Worm (Caenorhabditis elegans) whole organism, L2 larva: Measurements from ENCODE around the gene ceh-28.

Experiments used
- C34F6.9 ChIP-seq: fragments of 150-350 bp; optimal IDR thresholded peaks from 2 replicates; lab custom pipeline; 2014; ENCODE audit warnings: missing biosample characterization, missing genetic modification characterization
- F13H6.1 ChIP-seq: sonication (generic microtip); optimal IDR thresholded peaks from 2 replicates; lab custom pipeline; 2016; ENCODE audit warnings: missing genetic modification characterization, missing compliant biosample characterization
- Y55F3AM.14 ChIP-seq: fragments of 200-800 bp; sonication (Bioruptor generic); optimal IDR thresholded peaks from 2 replicates; lab custom pipeline; 2018; ENCODE audit warnings: mild to moderate bottlenecking, missing genetic modification characterization, missing compliant biosample characterization
- ZK546.5 ChIP-seq: sonication (generic microtip); optimal IDR thresholded peaks from 2 replicates; lab custom pipeline; 2017; ENCODE audit warnings: missing biosample characterization, missing genetic modification characterization
- alr-1 ChIP-seq: fragments of 150-350 bp; optimal IDR thresholded peaks from 2 replicates; lab custom pipeline; 2014; ENCODE audit warnings: missing biosample characterization, missing genetic modification characterization
- blmp-1 ChIP-seq: sonication (generic microtip); optimal IDR thresholded peaks from 2 replicates; lab custom pipeline; 2017; ENCODE audit warnings: missing genetic modification characterization, mild to moderate bottlenecking, missing compliant biosample characterization, antibody characterized with exemption, moderate library complexity; ENCODE audit not compliant: insufficient read depth
- crh-2 ChIP-seq: sonication (generic microtip); optimal IDR thresholded peaks from 2 replicates; lab custom pipeline; 2017; ENCODE audit warnings: missing biosample characterization, missing genetic modification characterization
- egl-27 ChIP-seq: sonication (generic microtip); optimal IDR thresholded peaks from 3 replicates; lab custom pipeline; 2017; ENCODE audit warnings: missing biosample characterization, missing genetic modification reagents, missing genetic modification characterization
- elt-1 ChIP-seq: fragments of 150-350 bp; optimal IDR thresholded peaks from 2 replicates; lab custom pipeline; 2014; ENCODE audit warnings: missing biosample characterization, missing genetic modification characterization
- fos-1 ChIP-seq: fragments of 150-350 bp; optimal IDR thresholded peaks from 2 replicates; lab custom pipeline; 2014; ENCODE audit warnings: missing biosample characterization, missing genetic modification characterization
- gmeb-1 ChIP-seq: fragments of 150-350 bp; optimal IDR thresholded peaks from 2 replicates; lab custom pipeline; 2014; ENCODE audit warnings: missing biosample characterization, missing genetic modification characterization
- lin-13 ChIP-seq: fragments of 150-350 bp; optimal IDR thresholded peaks from 2 replicates; lab custom pipeline; 2014; ENCODE audit warnings: missing biosample characterization, missing genetic modification reagents, missing genetic modification characterization
- lin-39 ChIP-seq: fragments of 150-350 bp; optimal IDR thresholded peaks from 2 replicates; lab custom pipeline; 2014; ENCODE audit warnings: missing biosample characterization, missing genetic modification reagents, missing genetic modification characterization
- lsy-2 ChIP-seq, 2 experiments: fragments of 150-350 bp in 1 of 2; sonication (generic microtip) in 1 of 2; optimal IDR thresholded peaks; 2 replicates each; lab custom pipeline; 2014 to 2017; ENCODE audit warnings: missing biosample characterization in 2 of 2, missing genetic modification characterization in 2 of 2
- mbf-1 ChIP-seq: sonication (generic microtip); optimal IDR thresholded peaks from 2 replicates; lab custom pipeline; 2017; ENCODE audit warnings: missing biosample characterization, missing genetic modification characterization
- mdl-1 ChIP-seq, 2 experiments: fragments of 150-350 bp in 1 of 2; sonication (generic microtip) in 1 of 2; optimal IDR thresholded peaks; 2 replicates each; lab custom pipeline; 2017; ENCODE audit warnings: missing biosample characterization in 2 of 2, missing genetic modification characterization in 2 of 2
- nhr-11 ChIP-seq: fragments of 150-350 bp; optimal IDR thresholded peaks from 2 replicates; lab custom pipeline; 2014; ENCODE audit warnings: missing biosample characterization, missing genetic modification characterization
- nhr-12 ChIP-seq: fragments of 150-350 bp; optimal IDR thresholded peaks from 2 replicates; lab custom pipeline; 2014; ENCODE audit warnings: missing biosample characterization, missing genetic modification characterization
- nhr-129 ChIP-seq: fragments of 150-350 bp; optimal IDR thresholded peaks from 2 replicates; lab custom pipeline; 2014; ENCODE audit warnings: missing biosample characterization, missing genetic modification characterization
- nhr-21 ChIP-seq: fragments of 150-350 bp; optimal IDR thresholded peaks from 2 replicates; lab custom pipeline; 2014; ENCODE audit warnings: missing biosample characterization, missing genetic modification characterization
- nhr-23 ChIP-seq: fragments of 150-350 bp; optimal IDR thresholded peaks from 2 replicates; lab custom pipeline; 2014; ENCODE audit warnings: missing biosample characterization, missing genetic modification reagents, missing genetic modification characterization
- nhr-6 ChIP-seq: fragments of 150-350 bp; optimal IDR thresholded peaks from 2 replicates; lab custom pipeline; 2014; ENCODE audit warnings: missing biosample characterization, missing genetic modification characterization
- nhr-77 ChIP-seq: fragments of 150-350 bp; optimal IDR thresholded peaks from 2 replicates; lab custom pipeline; 2014; ENCODE audit warnings: missing biosample characterization, missing genetic modification characterization
- sem-4 ChIP-seq: fragments of 150-350 bp; optimal IDR thresholded peaks from 2 replicates; lab custom pipeline; 2014; ENCODE audit warnings: missing biosample characterization, missing genetic modification reagents, missing genetic modification characterization
- skn-1 ChIP-seq: sonication (generic microtip); optimal IDR thresholded peaks from 2 replicates; lab custom pipeline; 2017; ENCODE audit warnings: missing biosample characterization, missing genetic modification characterization
- sma-3 ChIP-seq: sonication (generic microtip); optimal IDR thresholded peaks from 2 replicates; lab custom pipeline; 2016; ENCODE audit warnings: missing genetic modification reagents, missing genetic modification characterization, missing compliant biosample characterization
- sma-9 ChIP-seq, 2 experiments: fragments of 150-350 bp in 1 of 2; sonication (generic microtip) in 1 of 2; optimal IDR thresholded peaks; 2 replicates each; lab custom pipeline; 2014 to 2016; ENCODE audit warnings: missing genetic modification characterization in 2 of 2, mild to moderate bottlenecking in 1 of 2, missing biosample characterization in 1 of 2, missing compliant biosample characterization in 1 of 2, missing genetic modification reagents in 1 of 2, moderate library complexity in 1 of 2
- snpc-4 ChIP-seq: fragments of 150-350 bp; optimal IDR thresholded peaks from 2 replicates; lab custom pipeline; 2014; ENCODE audit warnings: missing biosample characterization, missing genetic modification characterization
- unc-39 ChIP-seq: fragments of 150-350 bp; optimal IDR thresholded peaks from 2 replicates; lab custom pipeline; 2014; ENCODE audit warnings: missing biosample characterization, missing genetic modification characterization
- unc-62 ChIP-seq: fragments of 150-350 bp; optimal IDR thresholded peaks from 2 replicates; lab custom pipeline; 2014; ENCODE audit warnings: missing biosample characterization, missing genetic modification reagents, missing genetic modification characterization
- zag-1 ChIP-seq: fragments of 150-350 bp; optimal IDR thresholded peaks from 2 replicates; lab custom pipeline; 2014; ENCODE audit warnings: missing biosample characterization, missing genetic modification characterization
- ztf-11 ChIP-seq: sonication (generic microtip); optimal IDR thresholded peaks from 2 replicates; lab custom pipeline; 2017; ENCODE audit warnings: missing biosample characterization, missing genetic modification characterization

Gene ceh-28

ce11 chrX:13074373-13074772 lies at the start of gene ceh-28:
Gene ceh-28 (plus strand): TSS chrX:13074673.
- TF ChIP-seq nhr-11 (tag; lab: Kevin White, UChicago) (no peak), unc-62 (GFP tag; lab: Kevin White, UChicago) (no peak), crh-2 (tag; lab: Kevin White, UChicago) (no peak), nhr-23 (no peak), F13H6.1 (tag; lab: Kevin White, UChicago) (no peak), unc-39 (tag; lab: Kevin White, UChicago) (no peak), ztf-11 (tag; lab: Kevin White, UChicago) (no peak), alr-1 (tag; lab: Kevin White, UChicago) (no peak), zag-1 (tag; lab: Kevin White, UChicago) (no peak), Y55F3AM.14 (no peak), lin-13 (GFP tag; lab: Kevin White, UChicago) (no peak), snpc-4 (tag; lab: Kevin White, UChicago) (no peak), nhr-77 (tag; lab: Kevin White, UChicago) (no peak), nhr-6 (tag; lab: Kevin White, UChicago) (no peak), nhr-12 (tag; lab: Kevin White, UChicago) (no peak), lsy-2 (tag; optimal IDR thresholded peaks at IDR 0.05; lab: Kevin White, UChicago) (no peak)
- TF ChIP-seq, all 48 proteins: peak for 0

ce11 chrX:13032610-13033009 lies 41.9 kb upstream of the ceh-28 start, which contains the start of gene npr-10:
Gene npr-10 (minus strand): TSS chrX:13032710.
- no peak for TF ChIP-seq lin-13 (GFP tag; lab: Kevin White, UChicago)
- TF ChIP-seq blmp-1 (tag; lab: Kevin White, UChicago), result no peak
- TF ChIP-seq sem-4 (tag; lab: Kevin White, UChicago), result no peak
- TF ChIP-seq skn-1, result no peak
- no peak for TF ChIP-seq elt-1 (tag; lab: Kevin White, UChicago)
- no peak for TF ChIP-seq nhr-12 (tag; lab: Kevin White, UChicago)
- TF ChIP-seq alr-1 (tag; lab: Kevin White, UChicago), result no peak
- no peak for TF ChIP-seq sma-9 (GFP tag; optimal IDR thresholded peaks at IDR 0.05; lab: Kevin White, UChicago)
- no peak for TF ChIP-seq sma-9 (tag; optimal IDR thresholded peaks at IDR 0.05; lab: Kevin White, UChicago)
- TF ChIP-seq unc-39 (tag; lab: Kevin White, UChicago), result no peak

ce11 chrX:13033850-13034249 lies 40.6 kb upstream of the ceh-28 start:
- TF ChIP-seq zag-1 (tag; lab: Kevin White, UChicago) (no peak), nhr-21 (tag; lab: Kevin White, UChicago) (no peak), snpc-4 (tag; lab: Kevin White, UChicago) (no peak), C34F6.9 (tag; lab: Kevin White, UChicago) (no peak), fos-1 (no peak), skn-1 (no peak), lsy-2 (tag; optimal IDR thresholded peaks at IDR 0.05; lab: Kevin White, UChicago) (no peak), nhr-129 (tag; lab: Kevin White, UChicago) (no peak), egl-27 (tag; lab: Kevin White, UChicago) (no peak)

- TF ChIP-seq mdl-1 (tag; optimal IDR thresholded peaks at IDR 0.05; lab: Kevin White, UChicago) (no peak), ZK546.5 (tag; lab: Kevin White, UChicago) (no peak), mbf-1 (tag; lab: Kevin White, UChicago) (no peak), blmp-1 (tag; lab: Kevin White, UChicago) (no peak), ztf-11 (tag; lab: Kevin White, UChicago) (no peak)
These were observed 40.1 kb upstream of the ceh-28 start for ce11 chrX:13034333-13034732.

- TF ChIP-seq nhr-21 (tag; lab: Kevin White, UChicago) (peak; percentile 30), lsy-2 (tag; optimal IDR thresholded peaks at IDR 0.05; lab: Kevin White, UChicago) (peak in 1 of 2 experiments; percentile 17), sma-9 (GFP tag; optimal IDR thresholded peaks at IDR 0.05; lab: Kevin White, UChicago) (peak; percentile 21), sma-9 (tag; optimal IDR thresholded peaks at IDR 0.05; lab: Kevin White, UChicago) (no peak), alr-1 (tag; lab: Kevin White, UChicago) (no peak), C34F6.9 (tag; lab: Kevin White, UChicago) (peak; percentile 1), F13H6.1 (tag; lab: Kevin White, UChicago) (peak; percentile 17), snpc-4 (tag; lab: Kevin White, UChicago) (no peak), fos-1 (peak; percentile 31), gmeb-1 (peak; percentile 1), nhr-129 (tag; lab: Kevin White, UChicago) (peak; percentile 29), blmp-1 (tag; lab: Kevin White, UChicago) (no peak), egl-27 (tag; lab: Kevin White, UChicago) (peak; percentile 29), sma-3 (GFP tag; lab: Kevin White, UChicago) (peak; percentile 47), lin-39 (tag; lab: Kevin White, UChicago) (no peak)
These were observed 35.7 kb upstream of the ceh-28 start for ce11 chrX:13038791-13039190.
